Fruit fly (Drosophila melanogaster) whole organism, adult: ENCODE results near the gene Zcchc7.

Experiments
- CG12768 ChIP-seq: fragments of 200-800 bp; sonication (Bioruptor generic); optimal IDR thresholded peaks from 2 replicates; lab custom pipeline; 2017; ENCODE audit warnings: missing biosample characterization, missing genetic modification characterization, mild to moderate bottlenecking, moderate library complexity, missing genetic modification reagents
- CG14711 ChIP-seq: fragments of 200-800 bp; sonication (Bioruptor generic); optimal IDR thresholded peaks from 2 replicates; lab custom pipeline; 2018; ENCODE audit warnings: missing biosample characterization, mild to moderate bottlenecking, missing genetic modification characterization, moderate library complexity
- CG1620 ChIP-seq: fragments of 200-800 bp; sonication (Bioruptor generic); optimal IDR thresholded peaks from 2 replicates; lab custom pipeline; 2016; ENCODE audit warnings: missing biosample characterization, missing genetic modification characterization
- CG7101 ChIP-seq: fragments of 200-800 bp; sonication (Bioruptor generic); optimal IDR thresholded peaks from 2 replicates; lab custom pipeline; 2018; ENCODE audit warnings: missing biosample characterization, mild to moderate bottlenecking, missing genetic modification characterization, moderate library complexity
- pad ChIP-seq: fragments of 200-800 bp; sonication (Bioruptor generic); optimal IDR thresholded peaks from 3 replicates; lab custom pipeline; 2017; ENCODE audit warnings: missing biosample characterization, missing genetic modification characterization, mild to moderate bottlenecking, moderate library complexity, missing genetic modification reagents

Gene Zcchc7

DNA sequence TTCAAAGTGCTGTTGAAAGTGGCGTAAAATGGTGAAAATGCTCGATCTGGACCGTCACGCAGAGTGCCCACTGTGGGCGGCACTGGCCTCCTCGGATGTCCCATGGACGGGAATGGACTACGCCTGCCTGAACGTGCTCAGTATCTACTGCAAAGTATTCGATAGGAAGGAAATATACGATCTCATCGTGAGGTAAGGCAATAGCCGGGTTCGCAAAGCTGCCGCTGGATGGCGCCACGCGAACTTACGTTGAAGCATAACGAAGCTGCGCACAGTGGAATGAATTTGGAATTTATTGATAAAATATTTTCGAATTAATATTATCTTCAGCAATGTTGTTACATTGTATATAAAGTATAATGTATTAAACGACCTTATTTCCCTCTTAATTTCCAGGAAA lies 51.2 kb downstream of the Zcchc7 start:
- TF ChIP-seq CG1620 (GFP tag; lab: Kevin White, UChicago) = no peak
- TF ChIP-seq pad (GFP tag; lab: Kevin White, UChicago) = no peak
- TF ChIP-seq CG14711 = no peak
- no peak for TF ChIP-seq CG7101 (tag; lab: Kevin White, UChicago)
- no peak for TF ChIP-seq CG12768 (GFP tag; lab: Kevin White, UChicago)
